Worm (Caenorhabditis elegans) whole organism, L1 larva: Measurements from ENCODE around the gene C30A5.16.

Experiments used
- C16A3.4 ChIP-seq: fragments of 150-350 bp; optimal IDR thresholded peaks from 2 replicates; lab custom pipeline; 2014; ENCODE audit warnings: missing biosample characterization, missing genetic modification characterization
- aha-1 ChIP-seq: fragments of 150-350 bp; optimal IDR thresholded peaks from 2 replicates; lab custom pipeline; 2014; ENCODE audit warnings: missing biosample characterization, missing genetic modification characterization
- alr-1 ChIP-seq: fragments of 200-800 bp; sonication (Bioruptor generic); optimal IDR thresholded peaks from 2 replicates; lab custom pipeline; 2018; ENCODE audit warnings: borderline replicate concordance, mild to moderate bottlenecking, missing genetic modification characterization, missing compliant biosample characterization
- ama-1 ChIP-seq: fragments of 150-350 bp; optimal IDR thresholded peaks from 2 replicates; lab custom pipeline; 2014
- ceh-63 ChIP-seq: fragments of 200-800 bp; sonication (Bioruptor generic); optimal IDR thresholded peaks from 2 replicates; lab custom pipeline; 2018; ENCODE audit warnings: mild to moderate bottlenecking, missing genetic modification characterization, missing compliant biosample characterization
- ceh-8 ChIP-seq: fragments of 200-800 bp; sonication (Bioruptor generic); optimal IDR thresholded peaks from 2 replicates; lab custom pipeline; 2018; ENCODE audit warnings: mild to moderate bottlenecking, missing genetic modification characterization, moderate library complexity, missing compliant biosample characterization
- ceh-82 ChIP-seq, 3 experiments: fragments of 150-350 bp in 1 of 3; sonication (generic microtip) in 2 of 3; optimal IDR thresholded peaks; 2 replicates each; lab custom pipeline; 2014 to 2017; ENCODE audit warnings: missing biosample characterization in 3 of 3, missing genetic modification characterization in 3 of 3
- ceh-88 ChIP-seq: fragments of 200-800 bp; sonication (Bioruptor generic); IDR thresholded peaks from 2 replicates; pipeline ENCODE4 v1.3.6; 2022; ENCODE audit warnings: missing genetic modification characterization, missing compliant biosample characterization
- dsc-1 ChIP-seq: sonication (generic microtip); optimal IDR thresholded peaks from 2 replicates; lab custom pipeline; 2016; ENCODE audit warnings: mild to moderate bottlenecking, missing genetic modification characterization, missing compliant biosample characterization
- efl-1 ChIP-seq, 4 experiments: fragments of 150-350 bp; optimal IDR thresholded peaks in 3 of 4; peaks in 1 of 4; 1 replicate in 1 of 4; 2 replicates in 3 of 4; lab custom pipeline; 2014; ENCODE audit warnings: missing biosample characterization in 2 of 4, missing genetic modification characterization in 2 of 4, missing genetic modification reagents in 2 of 4
- efl-3 ChIP-seq: fragments of 200-800 bp; sonication (Bioruptor generic); optimal IDR thresholded peaks from 2 replicates; lab custom pipeline; 2018; ENCODE audit warnings: mild to moderate bottlenecking, missing genetic modification characterization, missing compliant biosample characterization
- egl-13 ChIP-seq: sonication (generic microtip); optimal IDR thresholded peaks from 2 replicates; lab custom pipeline; 2016; ENCODE audit warnings: missing genotype, missing genetic modification reagents, missing genetic modification characterization, missing compliant biosample characterization
- egl-27 ChIP-seq, 2 experiments: fragments of 150-350 bp in 1 of 2; sonication (generic microtip); optimal IDR thresholded peaks; 3 replicates each; lab custom pipeline; 2017 to 2018; ENCODE audit warnings: missing biosample characterization in 2 of 2, missing genetic modification characterization in 2 of 2, missing genetic modification reagents in 2 of 2
- elt-2 ChIP-seq: sonication (generic microtip); optimal IDR thresholded peaks from 2 replicates; lab custom pipeline; 2016; ENCODE audit warnings: missing genetic modification characterization, mild to moderate bottlenecking, inconsistent platforms, missing compliant biosample characterization, missing genetic modification reagents
- elt-3 ChIP-seq, 6 experiments: fragments of 150-350 bp in 1 of 6; sonication (generic microtip); optimal IDR thresholded peaks; 2 replicates each; lab custom pipeline; 2017 to 2018; ENCODE audit warnings: missing biosample characterization in 6 of 6, missing genetic modification characterization in 6 of 6, inconsistent platforms in 1 of 6
- ets-5 ChIP-seq: fragments of 200-800 bp; sonication (Bioruptor generic); IDR thresholded peaks from 2 replicates; pipeline ENCODE4 v1.3.6; 2022; ENCODE audit warnings: missing genetic modification characterization, missing compliant biosample characterization
- fkh-4 ChIP-seq: sonication (generic microtip); optimal IDR thresholded peaks from 2 replicates; lab custom pipeline; 2016; ENCODE audit warnings: missing compliant biosample characterization, missing genetic modification characterization, borderline replicate concordance
- hlh-17 ChIP-seq: fragments of 200-800 bp; sonication (Bioruptor generic); optimal IDR thresholded peaks from 2 replicates; lab custom pipeline; 2018; ENCODE audit warnings: missing genetic modification characterization, mild to moderate bottlenecking, missing compliant biosample characterization, moderate library complexity, borderline replicate concordance
- hlh-4 ChIP-seq: sonication (generic microtip); optimal IDR thresholded peaks from 2 replicates; lab custom pipeline; 2016; ENCODE audit warnings: mild to moderate bottlenecking, missing genetic modification characterization, missing compliant biosample characterization
- irx-1 ChIP-seq: sonication (generic microtip); optimal IDR thresholded peaks from 2 replicates; lab custom pipeline; 2016; ENCODE audit warnings: missing genetic modification characterization, missing compliant biosample characterization
- lin-13 ChIP-seq: fragments of 150-350 bp; optimal IDR thresholded peaks from 2 replicates; lab custom pipeline; 2014; ENCODE audit warnings: missing biosample characterization, missing genetic modification reagents, missing genetic modification characterization
- lin-15B ChIP-seq: fragments of 150-350 bp; sonication (generic microtip); optimal IDR thresholded peaks from 3 replicates; lab custom pipeline; 2014; ENCODE audit warnings: missing biosample characterization, missing genetic modification characterization
- lin-39 ChIP-seq: fragments of 150-350 bp; optimal IDR thresholded peaks from 2 replicates; lab custom pipeline; 2014; ENCODE audit warnings: missing biosample characterization, missing genetic modification reagents, missing genetic modification characterization
- lir-3 ChIP-seq: sonication (generic microtip); optimal IDR thresholded peaks from 2 replicates; lab custom pipeline; 2016; ENCODE audit warnings: mild to moderate bottlenecking, missing genetic modification characterization, moderate library complexity, missing compliant biosample characterization; ENCODE audit not compliant: poor library complexity
- lsy-2 ChIP-seq, 2 experiments: fragments of 150-350 bp; optimal IDR thresholded peaks; 2 replicates each; lab custom pipeline; 2014; ENCODE audit warnings: missing biosample characterization in 2 of 2, missing genetic modification characterization in 2 of 2
- mab-9 ChIP-seq: fragments of 200-800 bp; sonication (Bioruptor generic); IDR thresholded peaks from 2 replicates; pipeline ENCODE4 v1.3.6; 2022; ENCODE audit warnings: missing genetic modification reagents, missing genetic modification characterization, missing compliant biosample characterization
- mdl-1 ChIP-seq, 2 experiments: fragments of 150-350 bp; optimal IDR thresholded peaks; 2 replicates each; lab custom pipeline; 2014 to 2017; ENCODE audit warnings: missing biosample characterization in 2 of 2, missing genetic modification characterization in 2 of 2, inconsistent platforms in 1 of 2
- nhr-11 ChIP-seq: fragments of 150-350 bp; optimal IDR thresholded peaks from 2 replicates; lab custom pipeline; 2014; ENCODE audit warnings: missing biosample characterization, missing genetic modification characterization
- nhr-12 ChIP-seq: sonication (generic microtip); optimal IDR thresholded peaks from 2 replicates; lab custom pipeline; 2017; ENCODE audit warnings: missing biosample characterization, missing genetic modification characterization
- nhr-19 ChIP-seq: fragments of 200-800 bp; sonication (Bioruptor generic); conservative IDR thresholded peaks from 2 replicates; pipeline ENCODE4 v1.3.6; 2022; ENCODE audit warnings: missing genetic modification characterization, missing compliant biosample characterization
- nhr-237 ChIP-seq: fragments of 150-350 bp; optimal IDR thresholded peaks from 2 replicates; lab custom pipeline; 2014; ENCODE audit warnings: missing biosample characterization, missing genetic modification characterization
- nhr-28 ChIP-seq: fragments of 150-350 bp; optimal IDR thresholded peaks from 2 replicates; lab custom pipeline; 2014; ENCODE audit warnings: missing biosample characterization, missing genetic modification characterization
- nhr-47 ChIP-seq: sonication (generic microtip); optimal IDR thresholded peaks from 2 replicates; lab custom pipeline; 2016; ENCODE audit warnings: mild to moderate bottlenecking, missing genetic modification characterization, moderate library complexity, missing compliant biosample characterization
- nhr-76 ChIP-seq: sonication (generic microtip); optimal IDR thresholded peaks from 2 replicates; lab custom pipeline; 2017; ENCODE audit warnings: missing biosample characterization, missing genetic modification characterization
- nhr-77 ChIP-seq: fragments of 150-350 bp; optimal IDR thresholded peaks from 2 replicates; lab custom pipeline; 2014; ENCODE audit warnings: missing biosample characterization, missing genetic modification characterization
- nhr-85 ChIP-seq: sonication (generic microtip); peaks from one replicate; lab custom pipeline; 2016; ENCODE audit warnings: missing genetic modification characterization, inconsistent platforms, missing compliant biosample characterization
- nhr-90 ChIP-seq: sonication (generic microtip); optimal IDR thresholded peaks from 2 replicates; lab custom pipeline; 2016; ENCODE audit warnings: mild to moderate bottlenecking, missing genetic modification characterization, missing compliant biosample characterization; ENCODE audit not compliant: poor library complexity
- pag-3 ChIP-seq: sonication (generic microtip); optimal IDR thresholded peaks from 2 replicates; lab custom pipeline; 2017; ENCODE audit warnings: missing genetic modification characterization, mild to moderate bottlenecking, missing compliant biosample characterization, antibody characterized with exemption, borderline replicate concordance; ENCODE audit not compliant: insufficient read depth
- rnt-1 ChIP-seq: sonication (generic microtip); optimal IDR thresholded peaks from 2 replicates; lab custom pipeline; 2016; ENCODE audit warnings: mild to moderate bottlenecking, missing genetic modification characterization, moderate library complexity, missing compliant biosample characterization
- skn-1 ChIP-seq: fragments of 150-350 bp; optimal IDR thresholded peaks from 2 replicates; lab custom pipeline; 2014; ENCODE audit warnings: missing biosample characterization, missing genetic modification characterization
- snpc-4 ChIP-seq: fragments of 150-350 bp; optimal IDR thresholded peaks from 2 replicates; lab custom pipeline; 2014; ENCODE audit warnings: missing biosample characterization, missing genetic modification characterization
- snu-23 ChIP-seq: sonication (generic microtip); optimal IDR thresholded peaks from 2 replicates; lab custom pipeline; 2016; ENCODE audit warnings: missing genetic modification characterization, missing compliant biosample characterization
- sptf-1 ChIP-seq: fragments of 150-350 bp; optimal IDR thresholded peaks from 2 replicates; lab custom pipeline; 2014; ENCODE audit warnings: missing biosample characterization, missing genetic modification characterization
- sup-37 ChIP-seq: fragments of 200-800 bp; sonication (Bioruptor generic); optimal IDR thresholded peaks from 2 replicates; lab custom pipeline; 2018; ENCODE audit warnings: mild to moderate bottlenecking, missing genetic modification characterization, missing compliant biosample characterization
- unc-62 ChIP-seq: fragments of 150-350 bp; optimal IDR thresholded peaks from 2 replicates; lab custom pipeline; 2014; ENCODE audit warnings: missing biosample characterization, missing genetic modification reagents, missing genetic modification characterization
- xbp-1 ChIP-seq: sonication (generic microtip); optimal IDR thresholded peaks from 2 replicates; lab custom pipeline; 2016; ENCODE audit warnings: missing genetic modification characterization, missing compliant biosample characterization
- zip-4 ChIP-seq: fragments of 200-800 bp; sonication (Bioruptor generic); optimal IDR thresholded peaks from 2 replicates; lab custom pipeline; 2018; ENCODE audit warnings: mild to moderate bottlenecking, missing genetic modification characterization, moderate library complexity, missing compliant biosample characterization
- ztf-11 ChIP-seq, 2 experiments: sonication (generic microtip); optimal IDR thresholded peaks; 2 replicates each; lab custom pipeline; 2016 to 2017; ENCODE audit warnings: missing genetic modification characterization in 2 of 2, missing biosample characterization in 1 of 2, missing compliant biosample characterization in 1 of 2
- ztf-4 ChIP-seq: fragments of 150-350 bp; optimal IDR thresholded peaks from 2 replicates; lab custom pipeline; 2014; ENCODE audit warnings: missing biosample characterization, missing genetic modification characterization

C30A5.16 gene

ce11 chrIII:8201760-8202159 is 16.3 kb upstream of the C30A5.16 start (continued):
- TF ChIP-seq mdl-1 (tag; optimal IDR thresholded peaks at IDR 0.05; lab: Kevin White, UChicago), result no peak
- TF ChIP-seq nhr-85 (tag; lab: Kevin White, UChicago), result no peak
- no peak for TF ChIP-seq lin-15B (tag; lab: Kevin White, UChicago)
- TF ChIP-seq ztf-4, result peak; percentile 25
- no peak for TF ChIP-seq nhr-76 (tag; lab: Kevin White, UChicago)
- no peak for TF ChIP-seq snu-23 (GFP tag; lab: Kevin White, UChicago)
- TF ChIP-seq nhr-11, result no peak
- TF ChIP-seq nhr-28 (tag; lab: Kevin White, UChicago), result no peak
- TF ChIP-seq egl-27 (tag; optimal IDR thresholded peaks at IDR 0.05; lab: Kevin White, UChicago), result no peak
- TF ChIP-seq elt-3 (tag; optimal IDR thresholded peaks at IDR 0.05; lab: Kevin White, UChicago), result no peak
- peak; percentile 76 for TF ChIP-seq dsc-1
- no peak for TF ChIP-seq alr-1 (tag; lab: Kevin White, UChicago)
- no peak for TF ChIP-seq aha-1 (tag; lab: Kevin White, UChicago)
- no peak for TF ChIP-seq sptf-1 (tag; lab: Kevin White, UChicago)
- peak; percentile 3 for TF ChIP-seq xbp-1 (tag; lab: Kevin White, UChicago)
- no peak for TF ChIP-seq ceh-88 (GFP tag; lab: Robert Waterston, UW)
- no peak for TF ChIP-seq fkh-4 (tag; lab: Kevin White, UChicago)
- no peak for TF ChIP-seq zip-4 (GFP tag; lab: Kevin White, UChicago)
- TF ChIP-seq sup-37, result no peak
- no peak for TF ChIP-seq elt-2 (tag; lab: Kevin White, UChicago)
- TF ChIP-seq ceh-82 (tag; optimal IDR thresholded peaks at IDR 0.05; lab: Kevin White, UChicago), result peak in 2 of 3 experiments; percentile 17 to 55
- no peak for TF ChIP-seq efl-3 (GFP tag; lab: Kevin White, UChicago)
- no peak for TF ChIP-seq ets-5 (GFP tag; lab: Robert Waterston, UW)
- TF ChIP-seq egl-13 (tag; lab: Kevin White, UChicago), result peak; percentile 58
- no peak for TF ChIP-seq ama-1 (lab: Kevin White, UChicago)
- peak; percentile 42 for TF ChIP-seq skn-1 (tag; lab: Kevin White, UChicago)
- TF ChIP-seq snpc-4 (tag; lab: Kevin White, UChicago), result no peak
- peak; percentile 45 for TF ChIP-seq rnt-1 (tag; lab: Kevin White, UChicago)
- no peak for TF ChIP-seq mab-9 (GFP tag; lab: Robert Waterston, UW)
- TF ChIP-seq nhr-47 (tag; lab: Kevin White, UChicago), result no peak
- no peak for TF ChIP-seq lin-13 (GFP tag; lab: Kevin White, UChicago)
- peak; percentile 46 to 48 for TF ChIP-seq efl-1 (optimal IDR thresholded peaks at IDR 0.05; lab: Kevin White, UChicago)
- TF ChIP-seq efl-1 (GFP tag; optimal IDR thresholded peaks at IDR 0.05 in 1 of 2; lab: Kevin White, UChicago), result peak; percentile 38 to 86
- TF ChIP-seq ztf-11 (tag; optimal IDR thresholded peaks at IDR 0.05; lab: Kevin White, UChicago), result no peak
- peak; percentile 49 for TF ChIP-seq nhr-19 (GFP tag; lab: Robert Waterston, UW)
- no peak for TF ChIP-seq ceh-63 (GFP tag; lab: Kevin White, UChicago)
- no peak for TF ChIP-seq hlh-17
- TF ChIP-seq pag-3 (tag; lab: Kevin White, UChicago), result no peak
- no peak for TF ChIP-seq irx-1 (tag; lab: Kevin White, UChicago)
- no peak for TF ChIP-seq nhr-12 (tag; lab: Kevin White, UChicago)
- TF ChIP-seq ceh-8 (GFP tag; lab: Kevin White, UChicago), result no peak
- peak; percentile 19 for TF ChIP-seq lir-3
- TF ChIP-seq lsy-2 (tag; optimal IDR thresholded peaks at IDR 0.05; lab: Kevin White, UChicago), result peak; percentile 52 to 57
- TF ChIP-seq unc-62 (GFP tag; lab: Kevin White, UChicago), result no peak
- TF ChIP-seq C16A3.4 (tag; lab: Kevin White, UChicago), result no peak
- no peak for TF ChIP-seq nhr-237
- no peak for TF ChIP-seq nhr-77 (tag; lab: Kevin White, UChicago)
- TF ChIP-seq nhr-90, result no peak
- no peak for TF ChIP-seq hlh-4 (tag; lab: Kevin White, UChicago)
- TF ChIP-seq lin-39, result no peak
- TF ChIP-seq, all 84 proteins: peak for 26
